Fruit fly (Drosophila melanogaster): ENCODE results near the gene CG5565.

DNA sequence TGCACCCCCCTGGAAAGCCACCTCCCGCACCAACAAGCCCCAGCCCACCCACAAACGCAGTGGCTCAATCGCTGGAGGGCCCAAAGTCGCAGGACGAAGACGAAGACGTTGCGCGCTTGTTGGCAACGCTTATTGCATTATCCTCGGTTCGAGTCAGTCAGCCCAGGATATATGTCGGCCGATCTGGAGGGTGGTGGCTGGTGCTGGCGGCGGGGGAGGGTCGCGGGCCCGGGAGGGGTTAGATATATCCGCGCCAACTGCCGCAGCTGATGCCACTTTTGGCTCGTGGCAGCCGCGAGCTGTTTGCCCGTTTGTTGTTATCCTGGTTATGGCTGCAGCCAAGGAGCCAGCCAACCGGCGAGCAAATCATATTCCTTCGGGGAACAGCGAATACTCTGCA is 9.3 kb upstream of the CG5565 start:
- TF ChIP-seq CG10669 (GFP tag; optimal IDR thresholded peaks at IDR 0.05) (no peak), CG8119 (GFP tag; IDR thresholded peaks at IDR 0.05) (no peak), Lpt (GFP tag; optimal IDR thresholded peaks at IDR 0.05) (no peak), CG6808 (GFP tag; optimal IDR thresholded peaks at IDR 0.05) (no peak), CG8632 (GFP tag; optimal IDR thresholded peaks at IDR 0.05) (no peak), Sox14 (GFP tag; optimal IDR thresholded peaks at IDR 0.05) (no peak), Sox15 (GFP tag; optimal IDR thresholded peaks at IDR 0.05) (no peak), lz (GFP tag; optimal IDR thresholded peaks at IDR 0.05) (no peak), CG11762 (GFP tag; optimal IDR thresholded peaks at IDR 0.05; ENCODE audit: insufficient read depth) (no peak), OdsH (GFP tag; optimal IDR thresholded peaks at IDR 0.05) (no peak), pdm3 (GFP tag; optimal IDR thresholded peaks at IDR 0.05) (no peak), Met (GFP tag; optimal IDR thresholded peaks at IDR 0.05) (no peak), spab (GFP tag; optimal IDR thresholded peaks at IDR 0.05) (no peak)

All from whole organism, prepupa.